Worm (Caenorhabditis elegans): ENCODE measurements around the gene pmk-2.

Gene pmk-2

DNA sequence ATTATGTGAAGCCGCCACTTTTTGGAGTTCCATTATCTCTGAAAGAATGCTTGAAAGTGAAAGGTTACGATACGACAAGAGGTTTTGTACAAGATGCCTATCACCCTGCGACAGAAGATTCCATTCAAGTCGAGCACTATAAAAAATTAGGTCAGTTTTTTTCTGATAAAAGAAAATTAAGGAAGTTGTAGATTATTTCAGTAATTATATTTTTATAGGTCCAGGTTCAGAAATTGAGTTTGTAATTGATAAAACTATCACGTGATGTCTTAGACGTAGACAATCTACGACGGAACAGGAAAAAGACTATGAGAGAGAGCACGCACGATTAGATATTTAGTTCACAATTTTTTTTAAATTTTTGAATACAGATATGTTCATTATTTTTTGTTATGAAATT lies 16.7 kb downstream of the pmk-2 start:
- TF ChIP-seq ztf-23 (GFP tag; IDR thresholded peaks at IDR 0.05) (no peak), T22C8.4 (GFP tag; IDR thresholded peaks at IDR 0.05) (no peak), med-1 (GFP tag; optimal IDR thresholded peaks at IDR 0.05; ENCODE audit: insufficient read depth) (no peak), klf-2 (GFP tag; conservative IDR thresholded peaks at IDR 0.05) (no peak), cog-1 (tag; optimal IDR thresholded peaks at IDR 0.05) (no peak), ztf-29 (GFP tag; IDR thresholded peaks at IDR 0.05) (no peak), flt-1 (GFP tag; IDR thresholded peaks at IDR 0.05) (no peak), tab-1 (GFP tag; IDR thresholded peaks at IDR 0.05) (no peak), ref-1 (GFP tag; conservative IDR thresholded peaks at IDR 0.05) (no peak)

DNA sequence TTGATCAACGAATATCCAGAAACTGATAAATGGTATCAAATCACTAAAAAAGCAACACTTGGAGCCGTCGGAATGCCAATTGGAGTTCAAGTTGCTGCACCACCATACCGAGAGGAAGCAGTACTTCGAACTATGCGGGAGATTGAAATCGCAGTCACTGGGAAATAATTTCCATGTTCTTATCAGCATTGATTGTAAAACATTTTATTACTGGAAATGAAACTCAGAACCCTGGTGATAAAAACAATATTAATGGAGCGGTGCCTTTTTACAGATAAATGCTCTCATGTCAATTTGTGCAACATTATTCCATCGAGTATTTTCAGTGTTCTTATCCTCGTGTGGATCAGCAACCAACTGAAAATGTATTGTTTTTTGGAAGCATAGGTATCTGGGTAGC lies 18.5 kb downstream of the pmk-2 start:
- no peak for TF ChIP-seq tab-1 (GFP tag; IDR thresholded peaks at IDR 0.05)
- no peak for TF ChIP-seq ztf-23 (GFP tag; IDR thresholded peaks at IDR 0.05)
- no peak for TF ChIP-seq flt-1 (GFP tag; IDR thresholded peaks at IDR 0.05)
- no peak for TF ChIP-seq T22C8.4 (GFP tag; IDR thresholded peaks at IDR 0.05)
- no peak for TF ChIP-seq ztf-29 (GFP tag; IDR thresholded peaks at IDR 0.05)
- TF ChIP-seq cog-1 (tag; optimal IDR thresholded peaks at IDR 0.05), result no peak
- no peak for TF ChIP-seq med-1 (GFP tag; optimal IDR thresholded peaks at IDR 0.05; ENCODE audit: insufficient read depth)
- no peak for TF ChIP-seq ref-1 (GFP tag; conservative IDR thresholded peaks at IDR 0.05)
- TF ChIP-seq klf-2 (GFP tag; conservative IDR thresholded peaks at IDR 0.05), result no peak

DNA sequence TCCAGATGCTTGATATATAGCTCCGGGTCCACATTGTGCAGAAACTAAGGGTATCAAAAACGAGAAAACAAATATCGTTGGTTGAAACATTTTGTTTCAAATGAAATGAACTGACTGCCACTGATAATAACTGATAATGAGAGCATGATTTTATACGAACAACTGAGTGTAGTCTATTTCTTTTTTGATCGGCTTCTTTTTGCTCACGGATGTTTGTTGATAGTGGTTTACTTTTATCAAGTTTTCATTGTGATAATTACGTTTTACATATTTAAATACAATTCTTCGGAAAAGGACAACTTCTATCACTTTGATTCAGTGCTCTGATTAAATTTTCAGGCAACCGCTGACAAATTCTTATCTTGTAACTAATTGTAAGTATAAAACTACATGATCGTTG lies 20.4 kb downstream of the pmk-2 start, which contains the start of gene clec-51:
Gene clec-51 (minus strand): TSS at position 114 of the 400 bp plus-strand sequence.
- no peak for TF ChIP-seq ztf-23 (GFP tag; IDR thresholded peaks at IDR 0.05)
- no peak for TF ChIP-seq klf-2 (GFP tag; conservative IDR thresholded peaks at IDR 0.05)
- TF ChIP-seq med-1 (GFP tag; optimal IDR thresholded peaks at IDR 0.05; ENCODE audit: insufficient read depth), result no peak
- no peak for TF ChIP-seq cog-1 (tag; optimal IDR thresholded peaks at IDR 0.05)
- TF ChIP-seq T22C8.4 (GFP tag; IDR thresholded peaks at IDR 0.05), result no peak
- no peak for TF ChIP-seq tab-1 (GFP tag; IDR thresholded peaks at IDR 0.05)
- no peak for TF ChIP-seq flt-1 (GFP tag; IDR thresholded peaks at IDR 0.05)
- no peak for TF ChIP-seq ztf-29 (GFP tag; IDR thresholded peaks at IDR 0.05)
- TF ChIP-seq ref-1 (GFP tag; conservative IDR thresholded peaks at IDR 0.05), result no peak

DNA sequence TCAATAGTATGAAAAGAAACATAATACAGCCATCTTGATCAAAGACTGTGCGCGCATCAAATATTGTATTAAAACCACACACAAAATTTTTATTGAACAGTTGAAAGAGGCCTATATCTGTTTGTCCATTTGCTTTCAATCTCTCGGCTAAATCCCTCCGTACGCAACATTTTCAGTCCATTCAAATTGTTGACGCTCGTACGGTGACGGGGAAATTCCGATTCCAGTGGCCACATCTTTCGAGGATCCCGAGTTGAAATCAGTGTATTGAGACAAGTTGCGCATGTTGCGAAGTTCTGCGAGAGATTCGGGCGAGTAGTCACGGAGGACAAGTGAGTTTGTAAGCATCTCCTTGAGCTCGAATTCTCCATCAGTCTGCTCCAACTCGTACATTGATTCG lies 21.2 kb downstream of the pmk-2 start:
- TF ChIP-seq ztf-29 (GFP tag; IDR thresholded peaks at IDR 0.05) (no peak), cog-1 (tag; optimal IDR thresholded peaks at IDR 0.05) (no peak), ztf-23 (GFP tag; IDR thresholded peaks at IDR 0.05) (no peak), med-1 (GFP tag; optimal IDR thresholded peaks at IDR 0.05; ENCODE audit: insufficient read depth) (no peak), flt-1 (GFP tag; IDR thresholded peaks at IDR 0.05) (no peak), tab-1 (GFP tag; IDR thresholded peaks at IDR 0.05) (no peak), klf-2 (GFP tag; conservative IDR thresholded peaks at IDR 0.05) (no peak), ref-1 (GFP tag; conservative IDR thresholded peaks at IDR 0.05) (no peak), T22C8.4 (GFP tag; IDR thresholded peaks at IDR 0.05) (no peak)

DNA sequence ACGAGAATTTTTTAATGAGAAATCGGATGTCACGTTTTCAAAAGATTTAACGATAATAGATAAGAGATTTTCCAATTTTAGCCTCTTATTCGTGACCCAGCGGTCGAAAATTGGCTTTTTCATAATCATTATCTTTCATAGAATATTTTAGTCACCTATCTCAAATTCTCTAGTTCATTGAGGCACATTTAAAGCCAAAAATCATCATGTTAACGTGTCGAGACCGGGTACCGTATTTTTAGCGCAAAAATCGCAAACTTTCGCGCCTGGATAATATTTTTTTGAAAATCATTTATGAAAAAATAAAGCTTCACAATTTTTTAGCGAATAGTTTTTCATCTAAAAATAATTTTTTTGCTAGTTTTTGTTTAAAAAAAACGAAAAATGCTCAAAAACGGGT lies 22.6 kb downstream of the pmk-2 start, which contains the start of gene B0218.7:
Gene B0218.7 (minus strand): TSS at position 101 of the 400 bp plus-strand sequence.
- no peak for TF ChIP-seq ztf-29 (GFP tag; IDR thresholded peaks at IDR 0.05)
- TF ChIP-seq T22C8.4 (GFP tag; IDR thresholded peaks at IDR 0.05), result no peak
- no peak for TF ChIP-seq ref-1 (GFP tag; conservative IDR thresholded peaks at IDR 0.05)
- TF ChIP-seq med-1 (GFP tag; optimal IDR thresholded peaks at IDR 0.05; ENCODE audit: insufficient read depth), result no peak
- TF ChIP-seq cog-1 (tag; optimal IDR thresholded peaks at IDR 0.05), result no peak
- no peak for TF ChIP-seq tab-1 (GFP tag; IDR thresholded peaks at IDR 0.05)
- TF ChIP-seq ztf-23 (GFP tag; IDR thresholded peaks at IDR 0.05), result no peak
- TF ChIP-seq flt-1 (GFP tag; IDR thresholded peaks at IDR 0.05), result no peak
- TF ChIP-seq klf-2 (GFP tag; conservative IDR thresholded peaks at IDR 0.05), result no peak

DNA sequence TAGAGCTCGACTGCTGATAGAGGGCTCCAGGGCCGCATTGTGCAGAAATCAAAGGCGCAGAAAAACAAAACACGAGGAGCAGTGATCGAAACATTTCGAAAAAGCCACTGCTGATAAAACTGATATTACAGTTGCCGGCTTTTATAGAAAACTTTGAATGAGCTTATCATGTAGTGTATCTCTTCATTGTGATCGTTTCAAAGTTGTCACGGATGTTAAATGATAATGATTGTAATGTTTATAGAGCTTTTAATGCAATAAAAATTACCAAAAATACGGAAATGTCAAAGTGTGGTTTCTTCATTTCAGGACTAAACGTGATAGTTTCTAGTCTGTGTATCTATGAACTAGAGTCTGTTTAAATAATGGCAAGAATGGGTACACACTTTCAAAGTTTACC lies 25.4 kb downstream of the pmk-2 start, which contains the start of gene clec-52:
Gene clec-52 (minus strand): TSS at position 101 of the 400 bp plus-strand sequence.
- TF ChIP-seq ztf-29 (GFP tag; IDR thresholded peaks at IDR 0.05) (no peak), med-1 (GFP tag; optimal IDR thresholded peaks at IDR 0.05; ENCODE audit: insufficient read depth) (no peak), tab-1 (GFP tag; IDR thresholded peaks at IDR 0.05) (no peak), klf-2 (GFP tag; conservative IDR thresholded peaks at IDR 0.05) (no peak), cog-1 (tag; optimal IDR thresholded peaks at IDR 0.05) (no peak), ref-1 (GFP tag; conservative IDR thresholded peaks at IDR 0.05) (no peak), ztf-23 (GFP tag; IDR thresholded peaks at IDR 0.05) (no peak), flt-1 (GFP tag; IDR thresholded peaks at IDR 0.05) (no peak), T22C8.4 (GFP tag; IDR thresholded peaks at IDR 0.05) (no peak)

DNA sequence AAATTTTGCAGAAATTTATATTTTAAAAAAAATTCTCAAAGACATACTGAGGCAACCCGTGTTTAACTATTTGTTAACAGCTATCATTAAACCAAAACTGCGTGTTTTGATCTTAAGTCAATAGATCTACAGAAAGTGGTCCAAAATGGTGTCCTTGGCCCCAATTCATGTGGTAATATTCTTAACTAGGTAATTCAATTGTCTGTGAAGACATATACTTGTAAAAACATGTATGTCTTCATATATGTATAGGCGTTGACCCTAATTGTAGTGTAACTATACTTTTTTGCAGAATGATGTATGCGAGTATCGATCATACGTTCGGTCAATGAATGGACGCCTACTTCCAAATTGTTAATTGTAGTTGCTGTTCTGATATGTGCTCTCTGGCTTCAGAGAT lies 26.4 kb downstream of the pmk-2 start, which contains the start of gene C07G1.15:
Gene C07G1.15 (plus strand): TSS at position 301 of the 400 bp plus-strand sequence.
- TF ChIP-seq klf-2 (GFP tag; conservative IDR thresholded peaks at IDR 0.05), result no peak
- no peak for TF ChIP-seq tab-1 (GFP tag; IDR thresholded peaks at IDR 0.05)
- TF ChIP-seq med-1 (GFP tag; optimal IDR thresholded peaks at IDR 0.05; ENCODE audit: insufficient read depth), result no peak
- TF ChIP-seq cog-1 (tag; optimal IDR thresholded peaks at IDR 0.05), result no peak
- no peak for TF ChIP-seq flt-1 (GFP tag; IDR thresholded peaks at IDR 0.05)
- TF ChIP-seq ztf-23 (GFP tag; IDR thresholded peaks at IDR 0.05), result no peak
- no peak for TF ChIP-seq ztf-29 (GFP tag; IDR thresholded peaks at IDR 0.05)
- no peak for TF ChIP-seq T22C8.4 (GFP tag; IDR thresholded peaks at IDR 0.05)
- no peak for TF ChIP-seq ref-1 (GFP tag; conservative IDR thresholded peaks at IDR 0.05)

DNA sequence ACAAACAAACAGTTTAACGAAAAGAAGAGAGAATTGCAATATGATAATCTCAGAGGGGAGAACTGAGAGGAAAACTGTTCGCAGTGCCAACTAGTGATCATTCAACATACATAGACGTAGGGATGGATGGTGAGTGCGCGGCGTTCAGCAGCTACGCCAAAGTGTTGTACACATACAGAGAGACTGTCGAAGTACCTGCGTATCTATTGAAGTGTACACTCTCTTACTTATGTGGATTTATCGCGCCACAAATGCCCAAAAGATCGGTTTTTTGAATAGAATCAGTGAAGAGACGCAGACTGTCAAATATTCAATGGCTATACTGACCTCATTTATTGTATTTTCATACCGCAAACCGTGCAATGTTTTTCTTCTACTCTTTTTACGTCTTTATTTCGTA lies 27.0 kb downstream of the pmk-2 start:
- TF ChIP-seq ref-1 (GFP tag; conservative IDR thresholded peaks at IDR 0.05), result no peak
- peak; percentile 57 for TF ChIP-seq cog-1 (tag; optimal IDR thresholded peaks at IDR 0.05)

DNA sequence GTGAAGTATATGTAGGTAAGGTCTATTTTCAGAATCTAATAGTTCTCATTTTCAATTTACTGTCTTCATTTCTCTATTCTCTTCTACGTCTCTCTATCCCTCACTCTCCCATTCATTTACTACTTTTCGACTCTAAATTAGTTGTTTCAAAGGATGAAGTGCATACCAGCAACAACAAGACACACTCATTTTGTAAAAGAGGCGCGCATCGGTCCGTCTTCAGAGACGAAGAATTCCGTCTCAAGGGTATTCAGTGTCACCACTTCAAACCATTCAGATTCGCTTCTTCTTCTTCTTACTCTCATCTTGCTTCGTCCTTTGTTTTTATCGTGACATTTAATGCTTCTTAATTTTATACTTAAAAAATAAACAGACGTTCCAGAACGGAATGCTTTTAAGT lies 28.1 kb downstream of the pmk-2 start:
- TF ChIP-seq ztf-23 (GFP tag; IDR thresholded peaks at IDR 0.05), result no peak
- no peak for TF ChIP-seq T22C8.4 (GFP tag; IDR thresholded peaks at IDR 0.05)
- no peak for TF ChIP-seq med-1 (GFP tag; optimal IDR thresholded peaks at IDR 0.05; ENCODE audit: insufficient read depth)
- no peak for TF ChIP-seq flt-1 (GFP tag; IDR thresholded peaks at IDR 0.05)
- no peak for TF ChIP-seq tab-1 (GFP tag; IDR thresholded peaks at IDR 0.05)
- no peak for TF ChIP-seq klf-2 (GFP tag; conservative IDR thresholded peaks at IDR 0.05)
- TF ChIP-seq ref-1 (GFP tag; conservative IDR thresholded peaks at IDR 0.05), result no peak
- TF ChIP-seq ztf-29 (GFP tag; IDR thresholded peaks at IDR 0.05), result no peak
- TF ChIP-seq cog-1 (tag; optimal IDR thresholded peaks at IDR 0.05), result no peak

DNA sequence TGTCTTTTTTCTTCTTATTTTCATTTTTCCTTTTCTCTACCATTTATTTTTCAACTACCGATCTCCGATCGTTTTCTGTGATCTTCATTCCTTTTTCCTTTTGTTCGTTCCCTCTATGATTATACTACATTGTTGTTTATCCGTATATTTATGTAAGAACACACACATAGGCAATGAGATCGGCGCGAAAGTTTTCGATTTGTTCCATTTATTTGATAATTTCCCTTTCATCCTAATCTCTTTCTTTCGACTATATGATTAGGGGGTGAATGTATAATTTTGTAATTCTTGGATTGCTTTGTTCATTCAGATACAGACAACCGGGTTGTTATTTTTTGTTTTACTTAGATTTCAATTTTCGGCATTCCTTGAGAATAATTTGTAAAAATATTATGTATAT lies 30.3 kb downstream of the pmk-2 start:
- TF ChIP-seq ref-1 (GFP tag; conservative IDR thresholded peaks at IDR 0.05), result no peak
- TF ChIP-seq T22C8.4 (GFP tag; IDR thresholded peaks at IDR 0.05), result no peak
- no peak for TF ChIP-seq flt-1 (GFP tag; IDR thresholded peaks at IDR 0.05)
- TF ChIP-seq cog-1 (tag; optimal IDR thresholded peaks at IDR 0.05), result no peak
- no peak for TF ChIP-seq ztf-23 (GFP tag; IDR thresholded peaks at IDR 0.05)
- TF ChIP-seq tab-1 (GFP tag; IDR thresholded peaks at IDR 0.05), result no peak
- no peak for TF ChIP-seq klf-2 (GFP tag; conservative IDR thresholded peaks at IDR 0.05)

Data from whole organism, midembryonic.